Worm (Caenorhabditis elegans) whole organism, L3 larva: ENCODE data around the gene kin-36.

ENCODE experiments used
- R02D3.7 ChIP-seq: fragments of 150-350 bp; optimal IDR thresholded peaks from 2 replicates; lab custom pipeline; 2014; ENCODE audit warnings: missing biosample characterization, missing genetic modification characterization
- aly-2 ChIP-seq: fragments of 150-350 bp; optimal IDR thresholded peaks from 2 replicates; lab custom pipeline; 2014; ENCODE audit warnings: missing biosample characterization, missing genetic modification characterization
- ama-1 ChIP-seq: fragments of 150-350 bp; optimal IDR thresholded peaks from 2 replicates; lab custom pipeline; 2018
- ceh-82 ChIP-seq: fragments of 150-350 bp; optimal IDR thresholded peaks from 2 replicates; lab custom pipeline; 2014; ENCODE audit warnings: missing biosample characterization, missing genetic modification characterization
- ceh-9 ChIP-seq: sonication (generic microtip); optimal IDR thresholded peaks from 2 replicates; lab custom pipeline; 2018; ENCODE audit warnings: missing biosample characterization, missing genetic modification characterization
- elt-3 ChIP-seq, 3 experiments: fragments of 150-350 bp in 1 of 3; sonication (generic microtip) in 2 of 3; optimal IDR thresholded peaks; 2 replicates in 2 of 3; 4 replicates in 1 of 3; lab custom pipeline; 2014 to 2017; ENCODE audit warnings: missing biosample characterization in 3 of 3, missing genetic modification characterization in 3 of 3
- fkh-10 ChIP-seq: sonication (generic microtip); optimal IDR thresholded peaks from 2 replicates; lab custom pipeline; 2017; ENCODE audit warnings: missing biosample characterization, missing genetic modification reagents, missing genetic modification characterization
- jun-1 ChIP-seq: fragments of 150-350 bp; optimal IDR thresholded peaks from 2 replicates; lab custom pipeline; 2014; ENCODE audit warnings: missing biosample characterization, missing genetic modification reagents, missing genetic modification characterization
- lin-39 ChIP-seq: fragments of 150-350 bp; optimal IDR thresholded peaks from 2 replicates; lab custom pipeline; 2018; ENCODE audit warnings: missing biosample characterization, missing genetic modification reagents, missing genetic modification characterization
- nhr-12 ChIP-seq: fragments of 150-350 bp; optimal IDR thresholded peaks from 2 replicates; lab custom pipeline; 2014; ENCODE audit warnings: missing biosample characterization, missing genetic modification characterization
- nhr-77 ChIP-seq: fragments of 150-350 bp; optimal IDR thresholded peaks from 2 replicates; lab custom pipeline; 2014; ENCODE audit warnings: missing biosample characterization, missing genetic modification characterization
- unc-39 ChIP-seq: sonication (generic microtip); optimal IDR thresholded peaks from 4 replicates; lab custom pipeline; 2017; ENCODE audit warnings: missing biosample characterization, missing genetic modification characterization
- zag-1 ChIP-seq: fragments of 150-350 bp; optimal IDR thresholded peaks from 2 replicates; lab custom pipeline; 2014; ENCODE audit warnings: missing biosample characterization, missing genetic modification characterization

ce11 chrIV:4712376-4712775, 33.6 kb downstream of the kin-36 start, which contains the start of gene yars-2:
- TF ChIP-seq lin-39 (tag; lab: Kevin White, UChicago) (no peak), R02D3.7 (tag; lab: Kevin White, UChicago) (no peak), nhr-12 (tag; lab: Kevin White, UChicago) (no peak), ceh-82 (tag; lab: Kevin White, UChicago) (no peak), aly-2 (no peak), unc-39 (tag; lab: Kevin White, UChicago) (no peak), ceh-9 (no peak), nhr-77 (tag; lab: Kevin White, UChicago) (no peak), elt-3 (tag; optimal IDR thresholded peaks at IDR 0.05; lab: Kevin White, UChicago) (no peak), fkh-10 (GFP tag; lab: Kevin White, UChicago) (no peak), jun-1 (tag; lab: Kevin White, UChicago) (no peak), zag-1 (tag; lab: Kevin White, UChicago) (no peak), ama-1 (lab: Kevin White, UChicago) (no peak)
